Fruit fly (Drosophila melanogaster) whole organism, embryonic: ENCODE measurements around the gene pygo.

Experiments
- Ada2b ChIP-seq: fragments of 200-800 bp; sonication (Bioruptor generic); IDR thresholded peaks from 2 replicates; pipeline ENCODE4 v1.3.6; 2022; ENCODE audit warnings: missing biosample characterization, missing genetic modification characterization
- Antp ChIP-seq: fragments of 200-800 bp; sonication (Bioruptor generic); optimal IDR thresholded peaks from 3 replicates; lab custom pipeline; 2016; ENCODE audit warnings: missing biosample characterization, missing genetic modification characterization
- Bgb ChIP-seq: fragments of 200-800 bp; sonication (Bioruptor generic); IDR thresholded peaks from 2 replicates; pipeline ENCODE4 v1.3.6; 2022; ENCODE audit warnings: missing biosample characterization, missing genetic modification characterization; ENCODE audit not compliant: partially characterized antibody
- Bteb2 ChIP-seq: fragments of 200-800 bp; sonication (Bioruptor generic); optimal IDR thresholded peaks from 2 replicates; lab custom pipeline; 2016; ENCODE audit warnings: missing biosample characterization, missing genetic modification characterization
- C15 ChIP-seq: fragments of 200-800 bp; sonication (Bioruptor generic); IDR thresholded peaks from 3 replicates; pipeline ENCODE4 v1.3.6; 2022; ENCODE audit warnings: missing biosample characterization, missing genetic modification characterization
- CG12219 ChIP-seq: fragments of 200-800 bp; sonication (Bioruptor generic); optimal IDR thresholded peaks from 3 replicates; lab custom pipeline; 2018; ENCODE audit warnings: missing biosample characterization, mild to moderate bottlenecking, missing genetic modification characterization
- CG12659 ChIP-seq: fragments of 200-800 bp; sonication (Bioruptor generic); optimal IDR thresholded peaks from 3 replicates; lab custom pipeline; 2017; ENCODE audit warnings: mild to moderate bottlenecking, missing biosample characterization, missing genetic modification reagents, missing genetic modification characterization
- CG16779 ChIP-seq: fragments of 200-800 bp; sonication (Bioruptor generic); IDR thresholded peaks from 2 replicates; pipeline ENCODE4 v1.3.6; 2022; ENCODE audit warnings: missing biosample characterization, missing genetic modification characterization
- CG16813 ChIP-seq: fragments of 200-800 bp; sonication (Bioruptor generic); IDR thresholded peaks from 3 replicates; pipeline ENCODE4 v1.3.6; 2022; ENCODE audit warnings: missing biosample characterization, missing genetic modification characterization; ENCODE audit not compliant: partially characterized antibody
- CG1832 ChIP-seq: fragments of 200-800 bp; sonication (Bioruptor generic); optimal IDR thresholded peaks from 2 replicates; lab custom pipeline; 2017; ENCODE audit warnings: missing biosample characterization, mild to moderate bottlenecking, missing genetic modification characterization, inconsistent platforms
- CG18619 ChIP-seq: fragments of 200-800 bp; sonication (Bioruptor generic); optimal IDR thresholded peaks from 3 replicates; lab custom pipeline; 2017; ENCODE audit warnings: missing biosample characterization, mild to moderate bottlenecking, missing genetic modification characterization
- CG32532 ChIP-seq: fragments of 200-800 bp; sonication (Bioruptor generic); IDR thresholded peaks from 2 replicates; pipeline ENCODE4 v1.3.6; 2022; ENCODE audit warnings: missing biosample characterization, missing genetic modification characterization
- CG3281 ChIP-seq: fragments of 200-800 bp; sonication (Bioruptor generic); optimal IDR thresholded peaks from 3 replicates; lab custom pipeline; 2017; ENCODE audit warnings: missing biosample characterization, mild to moderate bottlenecking, missing genetic modification characterization
- CG3726 ChIP-seq: fragments of 200-800 bp; sonication (Bioruptor generic); IDR thresholded peaks from 3 replicates; pipeline ENCODE4, ENCODE4 v1.3.6; 2022; ENCODE audit warnings: missing biosample characterization, missing genetic modification characterization
- CG42726 ChIP-seq: fragments of 200-800 bp; sonication (Bioruptor generic); IDR thresholded peaks from 2 replicates; pipeline ENCODE4 v1.3.6; 2022; ENCODE audit warnings: missing biosample characterization, missing genetic modification characterization; ENCODE audit not compliant: partially characterized antibody
- CG5180 ChIP-seq: fragments of 200-800 bp; sonication (Bioruptor generic); optimal IDR thresholded peaks from 3 replicates; lab custom pipeline; 2017; ENCODE audit warnings: missing biosample characterization, missing genetic modification characterization, mild to moderate bottlenecking, moderate library complexity, missing genetic modification reagents
- CG5245 ChIP-seq: fragments of 200-800 bp; sonication (Bioruptor generic); optimal IDR thresholded peaks from 3 replicates; lab custom pipeline; 2016; ENCODE audit warnings: missing biosample characterization, missing genetic modification characterization
- CG6854 ChIP-seq: fragments of 200-800 bp; sonication (Bioruptor generic); optimal IDR thresholded peaks from 3 replicates; lab custom pipeline; 2017; ENCODE audit warnings: missing biosample characterization, mild to moderate bottlenecking, missing genetic modification characterization
- CG7745 ChIP-seq: fragments of 200-800 bp; sonication (Bioruptor generic); optimal IDR thresholded peaks from 2 replicates; lab custom pipeline; 2018; ENCODE audit warnings: missing biosample characterization, mild to moderate bottlenecking, missing genetic modification characterization, moderate library complexity
- Dp ChIP-seq: fragments of 200-800 bp; sonication (Bioruptor generic); optimal IDR thresholded peaks from 2 replicates; lab custom pipeline; 2018; ENCODE audit warnings: missing biosample characterization, mild to moderate bottlenecking, missing genetic modification characterization, moderate library complexity
- Ets65A ChIP-seq: fragments of 200-800 bp; sonication (Bioruptor generic); peaks from one replicate; lab custom pipeline; 2016; ENCODE audit warnings: missing biosample characterization, missing genetic modification characterization
- Ets97D ChIP-seq: fragments of 200-800 bp; sonication (Bioruptor generic); optimal IDR thresholded peaks from 3 replicates; lab custom pipeline; 2016; ENCODE audit warnings: missing biosample characterization, missing genetic modification characterization
- Fer1 ChIP-seq: fragments of 200-800 bp; sonication (Bioruptor generic); optimal IDR thresholded peaks from 2 replicates; lab custom pipeline; 2017; ENCODE audit warnings: missing biosample characterization, mild to moderate bottlenecking, missing genetic modification characterization
- HmgD ChIP-seq: fragments of 200-800 bp; sonication (Bioruptor generic); optimal IDR thresholded peaks from 3 replicates; lab custom pipeline; 2016; ENCODE audit warnings: missing biosample characterization, missing genetic modification characterization
- MTF-1 ChIP-seq: fragments of 200-800 bp; sonication (Bioruptor generic); optimal IDR thresholded peaks from 2 replicates; lab custom pipeline; 2018; ENCODE audit warnings: missing biosample characterization, mild to moderate bottlenecking, missing genetic modification characterization, borderline replicate concordance
- NK7.1 ChIP-seq: fragments of 200-800 bp; sonication (Bioruptor generic); optimal IDR thresholded peaks from 3 replicates; lab custom pipeline; 2016; ENCODE audit warnings: missing biosample characterization, missing genetic modification characterization
- bab2 ChIP-seq: fragments of 200-800 bp; sonication (Bioruptor generic); optimal IDR thresholded peaks from 2 replicates; lab custom pipeline; 2016; ENCODE audit warnings: missing biosample characterization, missing genetic modification characterization
- bbx ChIP-seq: fragments of 200-800 bp; sonication (Bioruptor generic); IDR thresholded peaks from 2 replicates; pipeline ENCODE4 v1.3.6; 2022; ENCODE audit warnings: missing biosample characterization, missing genetic modification characterization; ENCODE audit not compliant: partially characterized antibody
- bsh ChIP-seq, 2 experiments: fragments of 200-800 bp; sonication (Bioruptor generic); optimal IDR thresholded peaks; 2 replicates each; lab custom pipeline; 2017 to 2018; ENCODE audit warnings: mild to moderate bottlenecking in 2 of 2, missing biosample characterization in 2 of 2, missing genetic modification characterization in 2 of 2, moderate library complexity in 1 of 2
- cato ChIP-seq: fragments of 200-800 bp; sonication (Bioruptor generic); optimal IDR thresholded peaks from 2 replicates; lab custom pipeline; 2016; ENCODE audit warnings: missing biosample characterization, missing genetic modification characterization, borderline replicate concordance
- chinmo ChIP-seq: fragments of 200-800 bp; sonication (Bioruptor generic); IDR thresholded peaks from 4 replicates; pipeline ENCODE4 v1.3.6; 2022; ENCODE audit warnings: missing biosample characterization, missing genetic modification characterization; ENCODE audit not compliant: partially characterized antibody
- crp ChIP-seq, 2 experiments: fragments of 200-800 bp; sonication (Bioruptor generic); optimal IDR thresholded peaks; 2 replicates in 1 of 2; 3 replicates in 1 of 2; lab custom pipeline; 2017; ENCODE audit warnings: missing biosample characterization in 2 of 2, missing genetic modification characterization in 2 of 2, mild to moderate bottlenecking in 1 of 2, moderate library complexity in 1 of 2
- cwo ChIP-seq: fragments of 200-800 bp; sonication (Bioruptor generic); optimal IDR thresholded peaks from 3 replicates; lab custom pipeline; 2017; ENCODE audit warnings: missing biosample characterization, missing genetic modification characterization, mild to moderate bottlenecking, moderate library complexity, missing genetic modification reagents
- dysf ChIP-seq: fragments of 200-800 bp; sonication (Bioruptor generic); IDR thresholded peaks from 3 replicates; pipeline ENCODE4 v1.3.6; 2022; ENCODE audit warnings: missing biosample characterization, missing genetic modification characterization
- en ChIP-seq: fragments of 200-800 bp; sonication (Bioruptor generic); optimal IDR thresholded peaks from 2 replicates; lab custom pipeline; 2016; ENCODE audit warnings: missing biosample characterization, missing genetic modification characterization
- fd102C ChIP-seq: fragments of 200-800 bp; sonication (Bioruptor generic); optimal IDR thresholded peaks from 2 replicates; lab custom pipeline; 2018; ENCODE audit warnings: missing biosample characterization, mild to moderate bottlenecking, missing genetic modification characterization, moderate library complexity
- grau ChIP-seq: fragments of 200-800 bp; optimal IDR thresholded peaks from 3 replicates; lab custom pipeline; 2019; ENCODE audit warnings: missing biosample characterization, mild to moderate bottlenecking, missing genetic modification characterization, moderate library complexity
- h ChIP-seq: fragments of >200 bp; optimal IDR thresholded peaks from 2 replicates; lab custom pipeline; 2017
- hbn ChIP-seq: fragments of 200-800 bp; sonication (Bioruptor generic); IDR thresholded peaks from 2 replicates; pipeline ENCODE4 v1.3.6; 2022; ENCODE audit warnings: missing biosample characterization, missing genetic modification characterization; ENCODE audit not compliant: partially characterized antibody
- hth ChIP-seq: fragments of >200 bp; optimal IDR thresholded peaks from 2 replicates; lab custom pipeline; 2017; ENCODE audit warnings: inconsistent platforms
- inv ChIP-seq: fragments of 200-800 bp; sonication (Bioruptor generic); IDR thresholded peaks from 2 replicates; pipeline ENCODE4 v1.3.6; 2022; ENCODE audit warnings: missing biosample characterization, missing genetic modification characterization; ENCODE audit not compliant: partially characterized antibody
- lab ChIP-seq: fragments of 200-800 bp; sonication (Bioruptor generic); optimal IDR thresholded peaks from 3 replicates; lab custom pipeline; 2017; ENCODE audit warnings: missing biosample characterization, missing genetic modification characterization, mild to moderate bottlenecking, moderate library complexity, missing genetic modification reagents
- lmd ChIP-seq: fragments of 200-800 bp; sonication (Bioruptor generic); IDR thresholded peaks from 2 replicates; pipeline ENCODE4 v1.3.6; 2022; ENCODE audit warnings: missing biosample characterization, missing genetic modification characterization
- phol ChIP-seq: fragments of 200-800 bp; sonication (Bioruptor generic); optimal IDR thresholded peaks from 3 replicates; lab custom pipeline; 2018; ENCODE audit warnings: missing biosample characterization, mild to moderate bottlenecking, missing genetic modification characterization, moderate library complexity
- sc ChIP-seq, 3 experiments: fragments of >200 bp in 2 of 3; fragments of 200-800 bp in 1 of 3; sonication (Bioruptor generic) in 1 of 3; optimal IDR thresholded peaks; 2 replicates in 2 of 3; 3 replicates in 1 of 3; lab custom pipeline; 2017; ENCODE audit warnings: mild to moderate bottlenecking in 1 of 3, missing biosample characterization in 1 of 3, missing genetic modification characterization in 1 of 3, missing genetic modification reagents in 1 of 3
- sqz ChIP-seq: fragments of 200-800 bp; sonication (Bioruptor generic); optimal IDR thresholded peaks from 3 replicates; lab custom pipeline; 2018; ENCODE audit warnings: missing biosample characterization, mild to moderate bottlenecking, missing genetic modification characterization
- sr ChIP-seq: fragments of 200-800 bp; sonication (Bioruptor generic); IDR thresholded peaks from 3 replicates; pipeline ENCODE4 v1.3.6; 2022; ENCODE audit warnings: missing biosample characterization, missing genetic modification characterization
- trh ChIP-seq: fragments of 200-800 bp; sonication (Bioruptor generic); optimal IDR thresholded peaks from 2 replicates; lab custom pipeline; 2016; ENCODE audit warnings: missing biosample characterization, missing genetic modification characterization
- tx ChIP-seq: fragments of 200-800 bp; sonication (Bioruptor generic); optimal IDR thresholded peaks from 2 replicates; lab custom pipeline; 2016; ENCODE audit warnings: missing biosample characterization, missing genetic modification characterization
- wor ChIP-seq: fragments of 200-800 bp; sonication (Bioruptor generic); IDR thresholded peaks from 2 replicates; pipeline ENCODE4 v1.3.6; 2022; ENCODE audit warnings: missing biosample characterization, missing genetic modification characterization
- yki ChIP-seq: fragments of >200 bp; optimal IDR thresholded peaks from 3 replicates; lab custom pipeline; 2018

Gene pygo

dm6 chr3R:31571885-31572292, 8.6 kb downstream of the pygo start, which contains the start of gene gammaCOP (continued):
- TF ChIP-seq CG5245 (no peak), CG3281 (GFP tag; lab: Kevin White, UChicago) (no peak), lmd (GFP tag; lab: Robert Waterston, UW) (no peak), C15 (GFP tag; lab: Robert Waterston, UW) (no peak), chinmo (GFP tag; lab: Robert Waterston, UW) (0 out of 4 replicates have a peak, but pooled peaks have one; percentile 47), bsh (GFP tag; optimal IDR thresholded peaks at IDR 0.05; lab: Kevin White, UChicago) (no peak), Ets97D (peak; percentile 43), HmgD (peak; percentile 17), bbx (GFP tag; lab: Robert Waterston, UW) (peak; percentile 81), hbn (peak; percentile 90), hth (lab: Kevin White, UChicago) (no peak), Bteb2 (GFP tag; lab: Kevin White, UChicago) (no peak), CG16813 (GFP tag; lab: Robert Waterston, UW) (peak; percentile 88), yki (no peak), CG42726 (GFP tag; lab: Robert Waterston, UW) (peak; percentile 34; the same call in 1 of the 2 replicates), fd102C (GFP tag; lab: Kevin White, UChicago) (no peak), CG32532 (GFP tag; lab: Robert Waterston, UW) (no peak), CG6854 (GFP tag; lab: Kevin White, UChicago) (no peak), cwo (GFP tag; lab: Kevin White, UChicago) (no peak), Antp (GFP tag; lab: Kevin White, UChicago) (no peak), tx (GFP tag; lab: Kevin White, UChicago) (no peak), CG1832 (GFP tag; lab: Kevin White, UChicago) (no peak), dysf (GFP tag; lab: Robert Waterston, UW) (no peak), Dp (GFP tag; lab: Kevin White, UChicago) (peak; percentile 87), wor (no peak), bab2 (peak; percentile 31), CG5180 (GFP tag; lab: Kevin White, UChicago) (no peak), grau (peak; percentile 2), CG16779 (GFP tag; lab: Robert Waterston, UW) (no peak), trh (GFP tag; lab: Kevin White, UChicago) (no peak), CG12219 (GFP tag; lab: Kevin White, UChicago) (no peak), sc (optimal IDR thresholded peaks at IDR 0.05; lab: Kevin White, UChicago) (no peak), sc (GFP tag; optimal IDR thresholded peaks at IDR 0.05; lab: Kevin White, UChicago) (no peak), sr (GFP tag; lab: Robert Waterston, UW) (no peak), phol (no peak), CG12659 (GFP tag; lab: Kevin White, UChicago) (no peak), h (lab: Kevin White, UChicago) (no peak), en (GFP tag; lab: Kevin White, UChicago) (no peak), inv (GFP tag; lab: Robert Waterston, UW) (peak; percentile 85), lab (GFP tag; lab: Kevin White, UChicago) (no peak), cato (GFP tag; lab: Kevin White, UChicago) (no peak), CG7745 (tag; lab: Kevin White, UChicago) (no peak), CG18619 (GFP tag; lab: Kevin White, UChicago) (no peak), Ets65A (GFP tag; lab: Kevin White, UChicago) (no peak), CG3726 (no peak), sqz (GFP tag; lab: Kevin White, UChicago) (no peak), Bgb (GFP tag; lab: Robert Waterston, UW) (peak; percentile 85), Fer1 (GFP tag; lab: Kevin White, UChicago) (no peak), Ada2b (GFP tag; lab: Robert Waterston, UW) (no peak), MTF-1 (GFP tag; lab: Kevin White, UChicago) (no peak), crp (GFP tag; optimal IDR thresholded peaks at IDR 0.05; lab: Kevin White, UChicago) (no peak), NK7.1 (GFP tag; lab: Kevin White, UChicago) (no peak)
